Worm (Caenorhabditis elegans) whole organism, L1 larva: ENCODE results near the gene ZC239.14.

Source experiments
- aly-2 ChIP-seq: fragments of 150-350 bp; optimal IDR thresholded peaks from 2 replicates; lab custom pipeline; 2014; ENCODE audit warnings: missing biosample characterization, missing genetic modification characterization
- ceh-82 ChIP-seq, 3 experiments: fragments of 150-350 bp in 1 of 3; sonication (generic microtip) in 2 of 3; optimal IDR thresholded peaks; 2 replicates each; lab custom pipeline; 2014 to 2017; ENCODE audit warnings: missing biosample characterization in 3 of 3, missing genetic modification characterization in 3 of 3
- fos-1 ChIP-seq: fragments of 150-350 bp; optimal IDR thresholded peaks from 2 replicates; lab custom pipeline; 2014; ENCODE audit warnings: missing biosample characterization, missing genetic modification characterization
- hlh-4 ChIP-seq: sonication (generic microtip); optimal IDR thresholded peaks from 2 replicates; lab custom pipeline; 2016; ENCODE audit warnings: mild to moderate bottlenecking, missing genetic modification characterization, missing compliant biosample characterization
- mab-9 ChIP-seq: fragments of 200-800 bp; sonication (Bioruptor generic); IDR thresholded peaks from 2 replicates; pipeline ENCODE4 v1.3.6; 2022; ENCODE audit warnings: missing genetic modification reagents, missing genetic modification characterization, missing compliant biosample characterization
- mef-2 ChIP-seq: fragments of 150-350 bp; optimal IDR thresholded peaks from 2 replicates; lab custom pipeline; 2014; ENCODE audit warnings: missing biosample characterization, missing genetic modification characterization
- nhr-11 ChIP-seq: fragments of 150-350 bp; optimal IDR thresholded peaks from 2 replicates; lab custom pipeline; 2014; ENCODE audit warnings: missing biosample characterization, missing genetic modification characterization
- pqm-1 ChIP-seq: sonication (generic microtip); optimal IDR thresholded peaks from 3 replicates; lab custom pipeline; 2017; ENCODE audit warnings: missing biosample characterization, missing genetic modification characterization
- rnt-1 ChIP-seq: sonication (generic microtip); optimal IDR thresholded peaks from 2 replicates; lab custom pipeline; 2016; ENCODE audit warnings: mild to moderate bottlenecking, missing genetic modification characterization, moderate library complexity, missing compliant biosample characterization
- snpc-4 ChIP-seq: fragments of 150-350 bp; optimal IDR thresholded peaks from 2 replicates; lab custom pipeline; 2014; ENCODE audit warnings: missing biosample characterization, missing genetic modification characterization
- unc-62 ChIP-seq: fragments of 150-350 bp; optimal IDR thresholded peaks from 2 replicates; lab custom pipeline; 2014; ENCODE audit warnings: missing biosample characterization, missing genetic modification reagents, missing genetic modification characterization
- zag-1 ChIP-seq: fragments of 150-350 bp; optimal IDR thresholded peaks from 2 replicates; lab custom pipeline; 2014; ENCODE audit warnings: missing biosample characterization, missing genetic modification characterization
- ztf-4 ChIP-seq: fragments of 150-350 bp; optimal IDR thresholded peaks from 2 replicates; lab custom pipeline; 2014; ENCODE audit warnings: missing biosample characterization, missing genetic modification characterization

- TF ChIP-seq aly-2 (tag; lab: Kevin White, UChicago) (no peak), pqm-1 (tag; lab: Kevin White, UChicago) (no peak), nhr-11 (no peak), snpc-4 (tag; lab: Kevin White, UChicago) (no peak), fos-1 (tag; lab: Kevin White, UChicago) (no peak), mab-9 (GFP tag; lab: Robert Waterston, UW) (no peak), ztf-4 (tag; lab: Kevin White, UChicago) (no peak), zag-1 (tag; lab: Kevin White, UChicago) (no peak), hlh-4 (tag; lab: Kevin White, UChicago) (no peak), mef-2 (tag; lab: Kevin White, UChicago) (no peak), rnt-1 (no peak), ceh-82 (tag; optimal IDR thresholded peaks at IDR 0.05; lab: Kevin White, UChicago) (no peak), unc-62 (GFP tag; lab: Kevin White, UChicago) (no peak)
Measured at ce11 chrII:3230422-3230821, 8.6 kb upstream of the ZC239.14 start, which contains the start of gene srh-297.
